Fruit fly (Drosophila melanogaster) whole organism, embryonic: ENCODE results near the gene cwo.
A peak's percentile ranks its signal among the peaks of the same experiment; 100 is the strongest.

ENCODE experiments used
- ATbp ChIP-seq: fragments of 200-800 bp; sonication (Bioruptor generic); optimal IDR thresholded peaks from 2 replicates; lab custom pipeline; 2017; ENCODE audit warnings: missing biosample characterization, mild to moderate bottlenecking, missing genetic modification characterization, missing genetic modification reagents
- Adf1 ChIP-seq: fragments of 200-800 bp; sonication (Bioruptor generic); IDR thresholded peaks from 2 replicates; pipeline ENCODE4 v1.3.6; 2022; ENCODE audit warnings: missing biosample characterization, missing genetic modification characterization
- B-H1 ChIP-seq: fragments of 200-800 bp; sonication (Bioruptor generic); IDR thresholded peaks from 3 replicates; pipeline ENCODE4 v1.3.6; 2022; ENCODE audit warnings: missing biosample characterization, missing genetic modification characterization
- CG10431 ChIP-seq: fragments of 200-800 bp; sonication (Bioruptor generic); optimal IDR thresholded peaks from 3 replicates; lab custom pipeline; 2018; ENCODE audit warnings: missing biosample characterization, mild to moderate bottlenecking, missing genetic modification characterization
- CG11247 ChIP-seq: fragments of 200-800 bp; sonication (Bioruptor generic); IDR thresholded peaks from 2 replicates; pipeline ENCODE4 v1.3.6; 2022; ENCODE audit warnings: missing biosample characterization, missing genetic modification characterization
- CG11504 ChIP-seq: fragments of 200-800 bp; sonication (Bioruptor generic); optimal IDR thresholded peaks from 3 replicates; lab custom pipeline; 2019; ENCODE audit warnings: missing biosample characterization, mild to moderate bottlenecking, missing genetic modification characterization, moderate library complexity
- CG12219 ChIP-seq: fragments of 200-800 bp; sonication (Bioruptor generic); optimal IDR thresholded peaks from 3 replicates; lab custom pipeline; 2018; ENCODE audit warnings: missing biosample characterization, mild to moderate bottlenecking, missing genetic modification characterization
- CG13424 ChIP-seq: fragments of 200-800 bp; sonication (Bioruptor generic); optimal IDR thresholded peaks from 2 replicates; lab custom pipeline; 2019; ENCODE audit warnings: missing biosample characterization, mild to moderate bottlenecking, missing genetic modification characterization, moderate library complexity
- CG15073 ChIP-seq: fragments of 200-800 bp; sonication (Bioruptor generic); optimal IDR thresholded peaks from 2 replicates; lab custom pipeline; 2016; ENCODE audit warnings: missing biosample characterization, missing genetic modification characterization
- CG1602 ChIP-seq: fragments of 200-800 bp; sonication (Bioruptor generic); optimal IDR thresholded peaks from 3 replicates; lab custom pipeline; 2016; ENCODE audit warnings: missing biosample characterization, missing genetic modification characterization
- CG16863 ChIP-seq: fragments of 200-800 bp; sonication (Bioruptor generic); optimal IDR thresholded peaks from 3 replicates; lab custom pipeline; 2016; ENCODE audit warnings: missing biosample characterization, missing genetic modification characterization
- CG1792 ChIP-seq: fragments of 200-800 bp; sonication (Bioruptor generic); optimal IDR thresholded peaks from 2 replicates; lab custom pipeline; 2016; ENCODE audit warnings: missing biosample characterization, missing genetic modification characterization
- CG18599 ChIP-seq: fragments of 200-800 bp; sonication (Bioruptor generic); optimal IDR thresholded peaks from 3 replicates; lab custom pipeline; 2017; ENCODE audit warnings: missing biosample characterization, missing genetic modification characterization, mild to moderate bottlenecking, moderate library complexity, missing genetic modification reagents
- CG18619 ChIP-seq: fragments of 200-800 bp; sonication (Bioruptor generic); optimal IDR thresholded peaks from 3 replicates; lab custom pipeline; 2017; ENCODE audit warnings: missing biosample characterization, mild to moderate bottlenecking, missing genetic modification characterization
- CG2120 ChIP-seq: fragments of 200-800 bp; sonication (Bioruptor generic); optimal IDR thresholded peaks from 3 replicates; lab custom pipeline; 2016; ENCODE audit warnings: missing biosample characterization, missing genetic modification characterization
- CG2199 ChIP-seq: fragments of 200-800 bp; sonication (Bioruptor generic); IDR thresholded peaks from 3 replicates; pipeline ENCODE4 v1.3.6; 2022; ENCODE audit warnings: missing biosample characterization, missing genetic modification characterization
- CG4282 ChIP-seq: fragments of 200-800 bp; sonication (Bioruptor generic); optimal IDR thresholded peaks from 2 replicates; lab custom pipeline; 2016; ENCODE audit warnings: missing biosample characterization, missing genetic modification characterization
- CG43689 ChIP-seq: fragments of 200-800 bp; sonication (Bioruptor generic); IDR thresholded peaks from 2 replicates; pipeline ENCODE4 v1.3.6; 2022; ENCODE audit warnings: missing biosample characterization, missing genetic modification characterization
- CG4730 ChIP-seq: fragments of 200-800 bp; sonication (Bioruptor generic); IDR thresholded peaks from 2 replicates; pipeline ENCODE4 v1.3.6; 2022; ENCODE audit warnings: missing biosample characterization, missing genetic modification characterization
- CG7372 ChIP-seq: fragments of 200-800 bp; sonication (Bioruptor generic); IDR thresholded peaks from 2 replicates; pipeline ENCODE4 v1.3.6; 2022; ENCODE audit warnings: missing biosample characterization, missing genetic modification characterization
- CG7745 ChIP-seq: fragments of 200-800 bp; sonication (Bioruptor generic); optimal IDR thresholded peaks from 2 replicates; lab custom pipeline; 2018; ENCODE audit warnings: missing biosample characterization, mild to moderate bottlenecking, missing genetic modification characterization, moderate library complexity
- Doc2 ChIP-seq: fragments of 200-800 bp; sonication (Bioruptor generic); IDR thresholded peaks from 2 replicates; pipeline ENCODE4 v1.3.6; 2022; ENCODE audit warnings: missing biosample characterization, missing genetic modification characterization
- Dref ChIP-seq: fragments of 200-800 bp; sonication (Bioruptor generic); IDR thresholded peaks from 2 replicates; pipeline ENCODE4 v1.3.6; 2022; ENCODE audit warnings: missing biosample characterization, missing genetic modification characterization
- Drgx ChIP-seq: fragments of 200-800 bp; sonication (Bioruptor generic); IDR thresholded peaks from 2 replicates; pipeline ENCODE4 v1.3.6; 2022; ENCODE audit warnings: missing biosample characterization, missing genetic modification characterization
- Fer1 ChIP-seq: fragments of 200-800 bp; sonication (Bioruptor generic); optimal IDR thresholded peaks from 2 replicates; lab custom pipeline; 2017; ENCODE audit warnings: missing biosample characterization, mild to moderate bottlenecking, missing genetic modification characterization
- Fer2 ChIP-seq: fragments of 200-800 bp; sonication (Bioruptor generic); optimal IDR thresholded peaks from 2 replicates; lab custom pipeline; 2018; ENCODE audit warnings: missing biosample characterization, mild to moderate bottlenecking, missing genetic modification characterization, moderate library complexity
- Hsf ChIP-seq: fragments of 200-800 bp; sonication (Bioruptor generic); optimal IDR thresholded peaks from 3 replicates; lab custom pipeline; 2016; ENCODE audit warnings: missing biosample characterization, missing genetic modification characterization
- Med ChIP-seq: fragments of 200-800 bp; sonication (Bioruptor generic); peaks from one replicate; lab custom pipeline; 2016; ENCODE audit warnings: missing biosample characterization, missing genetic modification characterization, mild to moderate bottlenecking, inconsistent platforms, moderate library complexity
- Sry-δ ChIP-seq: fragments of 200-800 bp; sonication (Bioruptor generic); optimal IDR thresholded peaks from 2 replicates; lab custom pipeline; 2016; ENCODE audit warnings: missing biosample characterization, missing genetic modification characterization
- Taf1 ChIP-seq: fragments of 200-800 bp; sonication (Bioruptor generic); IDR thresholded peaks from 2 replicates; pipeline ENCODE4 v1.3.6; 2022; ENCODE audit warnings: missing biosample characterization, missing genetic modification characterization
- Vsx1 ChIP-seq: fragments of 200-800 bp; sonication (Bioruptor generic); optimal IDR thresholded peaks from 2 replicates; lab custom pipeline; 2017; ENCODE audit warnings: missing biosample characterization, mild to moderate bottlenecking, missing genetic modification characterization, missing genetic modification reagents
- Xbp1 ChIP-seq: fragments of 200-800 bp; sonication (Bioruptor generic); optimal IDR thresholded peaks from 3 replicates; lab custom pipeline; 2016; ENCODE audit warnings: missing biosample characterization, mild to moderate bottlenecking, missing genetic modification characterization
- YL-1 ChIP-seq: fragments of 200-800 bp; sonication (Bioruptor generic); optimal IDR thresholded peaks from 3 replicates; lab custom pipeline; 2017; ENCODE audit warnings: missing biosample characterization, mild to moderate bottlenecking, missing genetic modification characterization
- abd-A ChIP-seq: fragments of 200-800 bp; sonication (Bioruptor generic); optimal IDR thresholded peaks from 3 replicates; lab custom pipeline; 2019; ENCODE audit warnings: missing biosample characterization, mild to moderate bottlenecking, missing genetic modification characterization, moderate library complexity
- bab2 ChIP-seq: fragments of 200-800 bp; sonication (Bioruptor generic); optimal IDR thresholded peaks from 2 replicates; lab custom pipeline; 2016; ENCODE audit warnings: missing biosample characterization, missing genetic modification characterization
- cas ChIP-seq: fragments of 200-800 bp; sonication (Bioruptor generic); IDR thresholded peaks from 2 replicates; pipeline ENCODE4 v1.3.6; 2022; ENCODE audit warnings: missing biosample characterization, missing genetic modification characterization
- cwo ChIP-seq: fragments of 200-800 bp; sonication (Bioruptor generic); optimal IDR thresholded peaks from 3 replicates; lab custom pipeline; 2017; ENCODE audit warnings: missing biosample characterization, missing genetic modification characterization, mild to moderate bottlenecking, moderate library complexity, missing genetic modification reagents
- dmrt11E ChIP-seq: fragments of 200-800 bp; sonication (Bioruptor generic); optimal IDR thresholded peaks from 3 replicates; lab custom pipeline; 2018; ENCODE audit warnings: missing biosample characterization, mild to moderate bottlenecking, missing genetic modification characterization, moderate library complexity
- dmrt99B ChIP-seq: fragments of 200-800 bp; sonication (Bioruptor generic); optimal IDR thresholded peaks from 2 replicates; lab custom pipeline; 2018; ENCODE audit warnings: missing biosample characterization, mild to moderate bottlenecking, missing genetic modification characterization, moderate library complexity
- fd102C ChIP-seq: fragments of 200-800 bp; sonication (Bioruptor generic); optimal IDR thresholded peaks from 2 replicates; lab custom pipeline; 2018; ENCODE audit warnings: missing biosample characterization, mild to moderate bottlenecking, missing genetic modification characterization, moderate library complexity
- oc ChIP-seq: fragments of 200-800 bp; sonication (Bioruptor generic); optimal IDR thresholded peaks from 2 replicates; lab custom pipeline; 2018; ENCODE audit warnings: missing biosample characterization, mild to moderate bottlenecking, missing genetic modification characterization, moderate library complexity
- pb ChIP-seq: fragments of 200-800 bp; sonication (Bioruptor generic); optimal IDR thresholded peaks from 3 replicates; lab custom pipeline; 2016; ENCODE audit warnings: missing biosample characterization, missing genetic modification characterization
- pnt ChIP-seq: fragments of 200-800 bp; sonication (Bioruptor generic); optimal IDR thresholded peaks from 3 replicates; lab custom pipeline; 2016; ENCODE audit warnings: missing biosample characterization, missing genetic modification characterization
- sim ChIP-seq: fragments of 200-800 bp; sonication (Bioruptor generic); IDR thresholded peaks from 2 replicates; pipeline ENCODE4 v1.3.6; 2022; ENCODE audit warnings: missing biosample characterization, missing genetic modification characterization
- sug ChIP-seq: fragments of 200-800 bp; optimal IDR thresholded peaks from 2 replicates; lab custom pipeline; 2019; ENCODE audit warnings: missing biosample characterization, mild to moderate bottlenecking, missing genetic modification characterization, moderate library complexity
- tx ChIP-seq: fragments of 200-800 bp; sonication (Bioruptor generic); optimal IDR thresholded peaks from 2 replicates; lab custom pipeline; 2016; ENCODE audit warnings: missing biosample characterization, missing genetic modification characterization
- vnd ChIP-seq: fragments of 200-800 bp; sonication (Bioruptor generic); IDR thresholded peaks from 3 replicates; pipeline ENCODE4 v1.3.6; 2022; ENCODE audit warnings: missing biosample characterization, missing genetic modification characterization; ENCODE audit not compliant: partially characterized antibody
- vvl ChIP-seq: fragments of 200-800 bp; sonication (Bioruptor generic); IDR thresholded peaks from 2 replicates; pipeline ENCODE4 v1.3.6; 2022; ENCODE audit warnings: missing biosample characterization, missing genetic modification characterization
- wor ChIP-seq: fragments of 200-800 bp; sonication (Bioruptor generic); IDR thresholded peaks from 2 replicates; pipeline ENCODE4 v1.3.6; 2022; ENCODE audit warnings: missing biosample characterization, missing genetic modification characterization
- zf30C ChIP-seq: fragments of 200-800 bp; sonication (Bioruptor generic); optimal IDR thresholded peaks from 3 replicates; lab custom pipeline; 2018; ENCODE audit warnings: missing biosample characterization, mild to moderate bottlenecking, missing genetic modification characterization

cwo gene

dm6 chr3R:10350741-10351629, 37.1 kb upstream of the cwo start (continued):
- TF ChIP-seq dmrt99B (peak; percentile 83), zf30C (peak; percentile 39), pb (GFP tag; lab: Kevin White, UChicago) (peak; percentile 41), Med (peak; percentile 93), fd102C (GFP tag; lab: Kevin White, UChicago) (no peak), pnt (GFP tag; lab: Kevin White, UChicago) (peak; percentile 63), Dref (GFP tag; lab: Robert Waterston, UW) (no peak), CG13424 (tag; lab: Kevin White, UChicago) (peak; percentile 78), Xbp1 (GFP tag; lab: Kevin White, UChicago) (peak; percentile 80), cwo (GFP tag; lab: Kevin White, UChicago) (peak; percentile 92), CG11504 (tag; lab: Kevin White, UChicago) (no peak), Hsf (GFP tag; lab: Kevin White, UChicago) (peak; percentile 86), Sry-δ (GFP tag; lab: Kevin White, UChicago) (no peak), CG11247 (GFP tag; lab: Robert Waterston, UW) (no peak), CG12219 (GFP tag; lab: Kevin White, UChicago) (peak; percentile 60), dmrt11E (tag; lab: Kevin White, UChicago) (peak; percentile 18), Doc2 (GFP tag; lab: Robert Waterston, UW) (no peak), tx (GFP tag; lab: Kevin White, UChicago) (peak; percentile 63), sug (tag; lab: Kevin White, UChicago) (peak; percentile 51), CG7372 (no peak), abd-A (tag; lab: Kevin White, UChicago) (peak; percentile 91), CG7745 (tag; lab: Kevin White, UChicago) (peak; percentile 49), Vsx1 (GFP tag; lab: Kevin White, UChicago) (peak; percentile 79), Fer2 (tag; lab: Kevin White, UChicago) (peak; percentile 70), CG2199 (GFP tag; lab: Robert Waterston, UW) (no peak), oc (peak; percentile 26), CG2120 (GFP tag; lab: Kevin White, UChicago) (peak; percentile 94), CG10431 (GFP tag; lab: Kevin White, UChicago) (no peak), Taf1 (GFP tag; lab: Robert Waterston, UW) (no peak), CG4282 (GFP tag; lab: Kevin White, UChicago) (no peak), CG4730 (no peak), YL-1 (GFP tag; lab: Kevin White, UChicago) (peak; percentile 35), CG16863 (peak; percentile 53), ATbp (GFP tag; lab: Kevin White, UChicago) (peak; percentile 82), sim (GFP tag; lab: Robert Waterston, UW) (no peak), B-H1 (no peak), vvl (no peak), Fer1 (GFP tag; lab: Kevin White, UChicago) (peak; percentile 84), CG18619 (GFP tag; lab: Kevin White, UChicago) (peak; percentile 81), wor (GFP tag; lab: Robert Waterston, UW) (no peak), Drgx (GFP tag; lab: Robert Waterston, UW) (no peak), bab2 (GFP tag; lab: Kevin White, UChicago) (peak; percentile 61), CG1792 (peak; percentile 56), CG18599 (peak; percentile 92), CG15073 (GFP tag; lab: Kevin White, UChicago) (no peak), CG1602 (GFP tag; lab: Kevin White, UChicago) (peak; percentile 66), Adf1 (GFP tag; lab: Robert Waterston, UW) (no peak), CG43689 (GFP tag; lab: Robert Waterston, UW) (no peak), cas (GFP tag; lab: Robert Waterston, UW) (no peak), vnd (GFP tag; lab: Robert Waterston, UW) (no peak)
